Worm (Caenorhabditis elegans) whole organism, late embryonic: ENCODE results near the gene F27C8.3.
"Not testable (repeated sequence)": the region's sequence is repeated elsewhere in the genome, so short reads cannot be mapped to it uniquely, and the experiment has no call there.

Experiments
- C38D4.7 ChIP-seq: fragments of 200-800 bp; sonication (Bioruptor generic); optimal IDR thresholded peaks from 2 replicates; lab custom pipeline; 2018; ENCODE audit warnings: mild to moderate bottlenecking, missing genetic modification characterization, moderate library complexity, missing compliant biosample characterization
- F13H6.1 ChIP-seq: sonication (generic microtip); optimal IDR thresholded peaks from 2 replicates; lab custom pipeline; 2016; ENCODE audit warnings: missing genetic modification characterization, missing compliant biosample characterization
- K02D7.2 ChIP-seq: sonication (generic microtip); optimal IDR thresholded peaks from 2 replicates; lab custom pipeline; 2017; ENCODE audit warnings: mild to moderate bottlenecking, missing genetic modification characterization, missing compliant biosample characterization
- ceh-14 ChIP-seq: sonication (generic microtip); optimal IDR thresholded peaks from 2 replicates; lab custom pipeline; 2016; ENCODE audit warnings: missing genotype, missing genetic modification characterization, missing compliant biosample characterization
- ceh-18 ChIP-seq: sonication (generic microtip); optimal IDR thresholded peaks from 2 replicates; lab custom pipeline; 2016; ENCODE audit warnings: missing genetic modification characterization, missing compliant biosample characterization
- ceh-19 ChIP-seq: fragments of 200-800 bp; sonication (Bioruptor generic); optimal IDR thresholded peaks from 2 replicates; lab custom pipeline; 2018; ENCODE audit warnings: mild to moderate bottlenecking, missing genetic modification characterization, missing compliant biosample characterization
- ceh-2 ChIP-seq: sonication (generic microtip); optimal IDR thresholded peaks from 2 replicates; lab custom pipeline; 2016; ENCODE audit warnings: missing genotype, missing genetic modification characterization, missing compliant biosample characterization
- ceh-22 ChIP-seq: sonication (generic microtip); optimal IDR thresholded peaks from 2 replicates; lab custom pipeline; 2017; ENCODE audit warnings: missing biosample characterization, missing genetic modification characterization
- ceh-30 ChIP-seq: fragments of 150-350 bp; optimal IDR thresholded peaks from 2 replicates; lab custom pipeline; 2014; ENCODE audit warnings: missing biosample characterization, missing genetic modification characterization
- ceh-45 ChIP-seq: fragments of 200-800 bp; sonication (Bioruptor generic); IDR thresholded peaks from 2 replicates; pipeline ENCODE4 v1.3.6; 2022; ENCODE audit warnings: missing genetic modification reagents, missing genetic modification characterization, missing compliant biosample characterization
- ceh-48 ChIP-seq: sonication (generic microtip); optimal IDR thresholded peaks from 2 replicates; lab custom pipeline; 2016; ENCODE audit warnings: missing genetic modification characterization, inconsistent platforms, missing compliant biosample characterization
- dmd-4 ChIP-seq: sonication (generic microtip); optimal IDR thresholded peaks from 2 replicates; lab custom pipeline; 2016; ENCODE audit warnings: borderline replicate concordance, missing genetic modification characterization, missing compliant biosample characterization
- dve-1 ChIP-seq: sonication (generic microtip); optimal IDR thresholded peaks from 2 replicates; lab custom pipeline; 2017; ENCODE audit warnings: antibody characterized with exemption, mild to moderate bottlenecking, missing genetic modification characterization, missing compliant biosample characterization
- elt-4 ChIP-seq: sonication (generic microtip); optimal IDR thresholded peaks from 2 replicates; lab custom pipeline; 2016; ENCODE audit warnings: missing genetic modification characterization, missing compliant biosample characterization
- fkh-10 ChIP-seq: fragments of 150-350 bp; optimal IDR thresholded peaks from 2 replicates; lab custom pipeline; 2014; ENCODE audit warnings: missing biosample characterization, missing genetic modification reagents, missing genetic modification characterization
- fkh-6 ChIP-seq: sonication (generic microtip); optimal IDR thresholded peaks from 2 replicates; lab custom pipeline; 2016; ENCODE audit warnings: missing genetic modification characterization, missing compliant biosample characterization
- gmeb-2 ChIP-seq: sonication (generic microtip); optimal IDR thresholded peaks from 2 replicates; lab custom pipeline; 2016; ENCODE audit warnings: missing genetic modification characterization, inconsistent platforms, missing compliant biosample characterization
- hlh-13 ChIP-seq: fragments of 200-800 bp; sonication (Bioruptor generic); optimal IDR thresholded peaks from 2 replicates; lab custom pipeline; 2018; ENCODE audit warnings: mild to moderate bottlenecking, missing genetic modification characterization, missing compliant biosample characterization
- hlh-6 ChIP-seq: sonication (generic microtip); optimal IDR thresholded peaks from 2 replicates; lab custom pipeline; 2016; ENCODE audit warnings: missing genotype, missing genetic modification characterization, missing compliant biosample characterization
- lin-11 ChIP-seq: fragments of 200-800 bp; sonication (Bioruptor generic); optimal IDR thresholded peaks from 2 replicates; lab custom pipeline; 2018; ENCODE audit warnings: mild to moderate bottlenecking, missing genetic modification characterization, missing compliant biosample characterization
- mec-3 ChIP-seq: sonication (generic microtip); optimal IDR thresholded peaks from 2 replicates; lab custom pipeline; 2016; ENCODE audit warnings: borderline replicate concordance, missing genetic modification characterization, missing compliant biosample characterization
- nfya-1 ChIP-seq: sonication (generic microtip); optimal IDR thresholded peaks from 2 replicates; lab custom pipeline; 2017; ENCODE audit warnings: missing genetic modification characterization, mild to moderate bottlenecking, missing compliant biosample characterization, antibody characterized with exemption, moderate library complexity
- pag-3 ChIP-seq: sonication (generic microtip); optimal IDR thresholded peaks from 2 replicates; lab custom pipeline; 2016; ENCODE audit warnings: missing compliant biosample characterization, missing genetic modification characterization, borderline replicate concordance
- pat-9 ChIP-seq: fragments of 200-800 bp; sonication (Bioruptor generic); optimal IDR thresholded peaks from 2 replicates; lab custom pipeline; 2018; ENCODE audit warnings: mild to moderate bottlenecking, missing genetic modification characterization, moderate library complexity, missing compliant biosample characterization
- pha-2 ChIP-seq: sonication (generic microtip); optimal IDR thresholded peaks from 2 replicates; lab custom pipeline; 2017; ENCODE audit warnings: mild to moderate bottlenecking, missing genetic modification characterization, missing compliant biosample characterization
- pros-1 ChIP-seq: fragments of 150-350 bp; optimal IDR thresholded peaks from 2 replicates; lab custom pipeline; 2014; ENCODE audit warnings: missing biosample characterization, missing genetic modification reagents, missing genetic modification characterization
- ref-2 ChIP-seq: sonication (generic microtip); optimal IDR thresholded peaks from 2 replicates; lab custom pipeline; 2016; ENCODE audit warnings: missing genetic modification characterization, missing compliant biosample characterization
- sox-4 ChIP-seq: sonication (generic microtip); optimal IDR thresholded peaks from 2 replicates; lab custom pipeline; 2017; ENCODE audit warnings: mild to moderate bottlenecking, missing genetic modification characterization, inconsistent platforms, missing compliant biosample characterization
- syd-9 ChIP-seq: sonication (generic microtip); optimal IDR thresholded peaks from 2 replicates; lab custom pipeline; 2016; ENCODE audit warnings: mild to moderate bottlenecking, missing genetic modification characterization, moderate library complexity, missing compliant biosample characterization
- ttx-3 ChIP-seq: sonication (generic microtip); optimal IDR thresholded peaks from 2 replicates; lab custom pipeline; 2016; ENCODE audit warnings: missing genetic modification reagents, missing genetic modification characterization, missing compliant biosample characterization
- unc-3 ChIP-seq, 2 experiments: fragments of 200-800 bp in 1 of 2; sonication (Bioruptor generic) in 1 of 2; sonication (generic microtip) in 1 of 2; conservative IDR thresholded peaks in 1 of 2; optimal IDR thresholded peaks in 1 of 2; 2 replicates each; pipeline versions ENCODE4 v1.3.6 to Lab custom; 2016 to 2022; ENCODE audit warnings: missing compliant biosample characterization in 2 of 2, missing genetic modification characterization in 2 of 2, missing genetic modification reagents in 1 of 2
- unc-42 ChIP-seq: sonication (generic microtip); optimal IDR thresholded peaks from 2 replicates; lab custom pipeline; 2016; ENCODE audit warnings: missing genotype, missing genetic modification characterization, missing compliant biosample characterization
- unc-55 ChIP-seq: sonication (generic microtip); optimal IDR thresholded peaks from 2 replicates; lab custom pipeline; 2017; ENCODE audit warnings: missing biosample characterization, missing genetic modification reagents, missing genetic modification characterization

F27C8.3 gene

ce11 chrIV:9595779-9596406 is at the start of gene F27C8.3, which contains the start of gene F27C8.2:
F27C8.3 (minus strand) TSS chrIV:9595879.
F27C8.2 (plus strand) TSS chrIV:9596356.
- not testable (repeated sequence) for TF ChIP-seq dmd-4 (tag; lab: Kevin White, UChicago); pros-1 (tag; lab: Kevin White, UChicago); C38D4.7

- TF ChIP-seq pat-9 (tag; lab: Kevin White, UChicago): no peak
Observed at ce11 chrIV:9643188-9643587, 47.5 kb upstream of the F27C8.3 start, which contains the start of gene degl-2. degl-2 (plus strand) TSS chrIV:9643488.

- TF ChIP-seq ceh-14 (tag; lab: Kevin White, UChicago) (peak; percentile 15), ceh-22 (tag; lab: Kevin White, UChicago) (no peak)
Observed at ce11 chrIV:9641925-9642324, 46.2 kb upstream of the F27C8.3 start, which contains the start of gene del-2. del-2 (minus strand) TSS chrIV:9642025.

ce11 chrIV:9634848-9635247 is 39.2 kb upstream of the F27C8.3 start, which contains the start of gene mca-1:
mca-1 (minus strand) TSS chrIV:9634948.
- no peak for TF ChIP-seq ceh-48 (tag; lab: Kevin White, UChicago)
- TF ChIP-seq fkh-10 (GFP tag; lab: Kevin White, UChicago): no peak
- no peak for TF ChIP-seq hlh-13
- TF ChIP-seq ceh-19 (GFP tag; lab: Kevin White, UChicago): no peak

- TF ChIP-seq ceh-45 (GFP tag; lab: Robert Waterston, UW) (no peak), gmeb-2 (tag; lab: Kevin White, UChicago) (no peak), unc-55 (GFP tag; lab: Kevin White, UChicago) (no peak), mec-3 (tag; lab: Kevin White, UChicago) (no peak), ceh-14 (tag; lab: Kevin White, UChicago) (no peak), ttx-3 (tag; lab: Kevin White, UChicago) (no peak), elt-4 (tag; lab: Kevin White, UChicago) (no peak), syd-9 (tag; lab: Kevin White, UChicago) (no peak)
Observed at ce11 chrIV:9633889-9634288, 38.2 kb upstream of the F27C8.3 start.

ce11 chrIV:9632966-9633494 is 37.4 kb upstream of the F27C8.3 start:
- TF ChIP-seq pha-2 (tag; lab: Kevin White, UChicago) (no peak), unc-3 (GFP tag; conservative IDR thresholded peaks at IDR 0.05; lab: Robert Waterston, UW) (no peak), unc-3 (tag; optimal IDR thresholded peaks at IDR 0.05; lab: Kevin White, UChicago) (no peak), ref-2 (no peak), fkh-6 (no peak), lin-11 (tag; lab: Kevin White, UChicago) (no peak), ceh-19 (GFP tag; lab: Kevin White, UChicago) (no peak)

ce11 chrIV:9632094-9632493 is 36.4 kb upstream of the F27C8.3 start:
- no peak for TF ChIP-seq dve-1 (tag; lab: Kevin White, UChicago)
- no peak for TF ChIP-seq F13H6.1 (tag; lab: Kevin White, UChicago)
- TF ChIP-seq ceh-30 (tag; lab: Kevin White, UChicago): no peak
- TF ChIP-seq sox-4 (tag; lab: Kevin White, UChicago): no peak
- TF ChIP-seq mec-3 (tag; lab: Kevin White, UChicago): no peak
- TF ChIP-seq hlh-13: no peak
- no peak for TF ChIP-seq nfya-1
- TF ChIP-seq K02D7.2 (tag; lab: Kevin White, UChicago): no peak
- no peak for TF ChIP-seq dmd-4 (tag; lab: Kevin White, UChicago)
- no peak for TF ChIP-seq ceh-18 (tag; lab: Kevin White, UChicago)
- no peak for TF ChIP-seq unc-42 (tag; lab: Kevin White, UChicago)
- no peak for TF ChIP-seq ceh-2 (tag; lab: Kevin White, UChicago)
- no peak for TF ChIP-seq pag-3 (tag; lab: Kevin White, UChicago)
- TF ChIP-seq unc-55 (GFP tag; lab: Kevin White, UChicago): no peak
- TF ChIP-seq hlh-6 (tag; lab: Kevin White, UChicago): no peak
- no peak for TF ChIP-seq pros-1 (tag; lab: Kevin White, UChicago)
